Worm (Caenorhabditis elegans) whole organism, L4 larva: ENCODE measurements around the gene C16C10.8.

Experiments used
- F10B5.3 ChIP-seq: sonication (generic microtip); optimal IDR thresholded peaks from 2 replicates; lab custom pipeline; 2016; ENCODE audit warnings: mild to moderate bottlenecking, missing genetic modification characterization, missing compliant biosample characterization
- Y105C5A.15 ChIP-seq: fragments of 200-800 bp; sonication (Bioruptor generic); IDR thresholded peaks from 2 replicates; pipeline ENCODE4 v1.3.6; 2022; ENCODE audit warnings: missing genetic modification characterization, missing compliant biosample characterization
- Y5F2A.4 ChIP-seq: fragments of 200-800 bp; sonication (Bioruptor generic); optimal IDR thresholded peaks from 2 replicates; lab custom pipeline; 2018; ENCODE audit warnings: mild to moderate bottlenecking, missing genetic modification characterization, missing compliant biosample characterization
- ZK337.2 ChIP-seq: fragments of 200-800 bp; sonication (Bioruptor generic); IDR thresholded peaks from 2 replicates; pipeline ENCODE4 v1.3.6; 2022; ENCODE audit warnings: missing genetic modification reagents, missing genetic modification characterization, missing compliant biosample characterization
- aha-1 ChIP-seq: fragments of 150-350 bp; peaks from one replicate; lab custom pipeline; 2014; ENCODE audit warnings: missing biosample characterization, missing genetic modification characterization
- ceh-82 ChIP-seq: sonication (generic microtip); optimal IDR thresholded peaks from 2 replicates; lab custom pipeline; 2017; ENCODE audit warnings: missing biosample characterization, missing genetic modification characterization
- ces-1 ChIP-seq: fragments of 150-350 bp; sonication (generic microtip); optimal IDR thresholded peaks from 4 replicates; lab custom pipeline; 2014; ENCODE audit warnings: missing biosample characterization, missing genetic modification reagents, missing genetic modification characterization
- daf-12 ChIP-seq: fragments of 150-350 bp; optimal IDR thresholded peaks from 2 replicates; lab custom pipeline; 2014; ENCODE audit warnings: missing biosample characterization, missing genetic modification reagents, missing genetic modification characterization
- daf-16 ChIP-seq, 3 experiments: sonication (generic microtip); optimal IDR thresholded peaks; 2 replicates each; lab custom pipeline; 2016 to 2017; ENCODE audit warnings: missing genetic modification characterization in 3 of 3, missing genetic modification reagents in 3 of 3, mild to moderate bottlenecking in 2 of 3, missing compliant biosample characterization in 2 of 3, missing biosample characterization in 1 of 3, moderate library complexity in 1 of 3
- dpl-1 ChIP-seq: fragments of 150-350 bp; optimal IDR thresholded peaks from 2 replicates; lab custom pipeline; 2014; ENCODE audit warnings: missing biosample characterization, missing genetic modification reagents, missing genetic modification characterization
- duxl-1 ChIP-seq: sonication (generic microtip); optimal IDR thresholded peaks from 2 replicates; lab custom pipeline; 2016; ENCODE audit warnings: mild to moderate bottlenecking, missing genetic modification characterization, moderate library complexity, missing compliant biosample characterization; ENCODE audit not compliant: poor library complexity
- hlh-11 ChIP-seq: fragments of 200-800 bp; sonication (Bioruptor generic); optimal IDR thresholded peaks from 2 replicates; lab custom pipeline; 2018; ENCODE audit warnings: mild to moderate bottlenecking, missing genetic modification characterization, missing compliant biosample characterization
- hlh-30 ChIP-seq: sonication (generic microtip); optimal IDR thresholded peaks from 2 replicates; lab custom pipeline; 2017; ENCODE audit warnings: antibody characterized with exemption, mild to moderate bottlenecking, missing genetic modification characterization, missing compliant biosample characterization; ENCODE audit not compliant: insufficient read depth
- hmg-1.1 ChIP-seq: fragments of 200-800 bp; sonication (Bioruptor generic); IDR thresholded peaks from 2 replicates; pipeline ENCODE4 v1.3.6; 2022; ENCODE audit warnings: missing genetic modification reagents, missing genetic modification characterization, missing compliant biosample characterization
- jun-1 ChIP-seq: fragments of 150-350 bp; optimal IDR thresholded peaks from 2 replicates; lab custom pipeline; 2014; ENCODE audit warnings: missing biosample characterization, missing genetic modification reagents, missing genetic modification characterization
- lin-38 ChIP-seq: fragments of 200-800 bp; sonication (Bioruptor generic); IDR thresholded peaks from 2 replicates; pipeline ENCODE4 v1.3.6; 2022; ENCODE audit warnings: missing genetic modification reagents, missing genetic modification characterization, missing compliant biosample characterization
- mes-2 ChIP-seq: sonication (generic microtip); optimal IDR thresholded peaks from 2 replicates; lab custom pipeline; 2016; ENCODE audit warnings: missing genotype, mild to moderate bottlenecking, missing genetic modification characterization, missing compliant biosample characterization; ENCODE audit not compliant: poor library complexity, severe bottlenecking
- mxl-3 ChIP-seq: fragments of 200-800 bp; sonication (Bioruptor generic); optimal IDR thresholded peaks from 2 replicates; lab custom pipeline; 2018; ENCODE audit warnings: mild to moderate bottlenecking, missing genetic modification characterization, missing compliant biosample characterization
- nhr-11 ChIP-seq: fragments of 150-350 bp; optimal IDR thresholded peaks from 2 replicates; lab custom pipeline; 2014; ENCODE audit warnings: missing biosample characterization, missing genetic modification characterization
- nhr-237 ChIP-seq: sonication (generic microtip); optimal IDR thresholded peaks from 2 replicates; lab custom pipeline; 2017; ENCODE audit warnings: missing biosample characterization, missing genetic modification characterization
- nhr-6 ChIP-seq: fragments of 150-350 bp; optimal IDR thresholded peaks from 2 replicates; lab custom pipeline; 2014; ENCODE audit warnings: missing biosample characterization, missing genetic modification characterization
- php-3 ChIP-seq: fragments of 200-800 bp; sonication (Bioruptor generic); IDR thresholded peaks from 2 replicates; pipeline ENCODE4 v1.3.6; 2022; ENCODE audit warnings: missing genetic modification reagents, missing genetic modification characterization, missing compliant biosample characterization
- skn-1 ChIP-seq: fragments of 150-350 bp; optimal IDR thresholded peaks from 2 replicates; lab custom pipeline; 2014; ENCODE audit warnings: missing biosample characterization, missing genetic modification characterization
- spr-1 ChIP-seq: sonication (generic microtip); optimal IDR thresholded peaks from 2 replicates; lab custom pipeline; 2016; ENCODE audit warnings: mild to moderate bottlenecking, missing genetic modification characterization, missing compliant biosample characterization
- spr-3 ChIP-seq: fragments of 200-800 bp; sonication (Bioruptor generic); optimal IDR thresholded peaks from 2 replicates; lab custom pipeline; 2018; ENCODE audit warnings: mild to moderate bottlenecking, missing genetic modification characterization, missing compliant biosample characterization
- unc-39 ChIP-seq: sonication (generic microtip); optimal IDR thresholded peaks from 2 replicates; lab custom pipeline; 2017; ENCODE audit warnings: missing biosample characterization, missing genetic modification characterization
- unc-62 ChIP-seq, 3 experiments: fragments of 150-350 bp in 1 of 3; sonication (generic microtip); optimal IDR thresholded peaks in 2 of 3; peaks in 1 of 3; 1 replicate in 1 of 3; 2 replicates in 2 of 3; lab custom pipeline; 2014 to 2017; ENCODE audit warnings: missing biosample characterization in 3 of 3, missing genetic modification characterization in 3 of 3, missing genetic modification reagents in 3 of 3, missing genotype in 1 of 3
- zag-1 ChIP-seq: fragments of 150-350 bp; optimal IDR thresholded peaks from 2 replicates; lab custom pipeline; 2014; ENCODE audit warnings: missing biosample characterization, missing genetic modification characterization
- zfp-2 ChIP-seq: sonication (generic microtip); optimal IDR thresholded peaks from 2 replicates; lab custom pipeline; 2016; ENCODE audit warnings: mild to moderate bottlenecking, missing genetic modification characterization, missing compliant biosample characterization
- zip-11 ChIP-seq: fragments of 200-800 bp; sonication (Bioruptor generic); IDR thresholded peaks from 2 replicates; pipeline ENCODE4 v1.3.6; 2022; ENCODE audit warnings: missing genetic modification characterization, missing compliant biosample characterization

C16C10.8 gene

DNA sequence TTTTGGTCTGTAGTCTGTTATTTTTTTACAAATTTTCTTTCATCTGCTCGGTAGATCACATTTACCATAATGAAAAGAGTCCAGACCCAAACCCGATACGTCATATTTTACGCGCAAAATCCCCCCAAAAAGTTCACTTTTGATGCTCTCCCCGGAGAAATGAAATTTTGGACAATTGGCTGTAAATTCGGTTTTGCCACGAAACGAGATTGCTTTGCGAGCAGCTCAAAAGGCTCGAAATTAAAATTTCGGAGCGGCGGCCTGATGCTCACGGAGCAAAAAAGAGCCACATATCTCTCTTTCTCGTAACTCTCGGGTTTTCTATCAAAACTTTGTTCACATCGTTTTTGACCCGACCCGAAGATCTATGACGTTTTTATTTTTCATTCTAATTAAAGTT, 40.7 kb downstream of the C16C10.8 start:
- no peak for TF ChIP-seq spr-3
- TF ChIP-seq zag-1 = no peak
- TF ChIP-seq zfp-2 = no peak
- TF ChIP-seq nhr-237 (tag; lab: Kevin White, UChicago) = no peak
- no peak for TF ChIP-seq mxl-3 (GFP tag; lab: Kevin White, UChicago)
- TF ChIP-seq dpl-1 (GFP tag; lab: Kevin White, UChicago) = no peak
- TF ChIP-seq lin-38 = no peak
- no peak for TF ChIP-seq hlh-30 (tag; lab: Kevin White, UChicago)
- TF ChIP-seq nhr-6 (tag; lab: Kevin White, UChicago) = no peak
- no peak for TF ChIP-seq ZK337.2 (GFP tag; lab: Robert Waterston, UW)
- TF ChIP-seq unc-39 (tag; lab: Kevin White, UChicago) = no peak
- no peak for TF ChIP-seq Y5F2A.4
- TF ChIP-seq hmg-1.1 (GFP tag; lab: Robert Waterston, UW) = no peak

- TF ChIP-seq aha-1 (peak; percentile 66), spr-1 (tag; lab: Kevin White, UChicago) (no peak)
These were observed 43.6 kb downstream of the C16C10.8 start for ce11 chrIII:4120386-4120785.

- TF ChIP-seq aha-1 = peak; percentile 74
- TF ChIP-seq ces-1 = peak; percentile 54
- no peak for TF ChIP-seq jun-1 (tag; lab: Kevin White, UChicago)
These were observed 44.2 kb downstream of the C16C10.8 start for ce11 chrIII:4119736-4120135.

ce11 chrIII:4115085-4115484, 48.9 kb downstream of the C16C10.8 start, which contains the start of gene unc-103:
TSS of gene unc-103 (plus strand) at chrIII:4115385.
- TF ChIP-seq zip-11 (GFP tag; lab: Robert Waterston, UW) (no peak), Y105C5A.15 (GFP tag; lab: Robert Waterston, UW) (no peak), ces-1 (no peak), mes-2 (no peak), duxl-1 (no peak), F10B5.3 (tag; lab: Kevin White, UChicago) (no peak), nhr-237 (tag; lab: Kevin White, UChicago) (no peak)

- TF ChIP-seq php-3 (GFP tag; lab: Robert Waterston, UW) (no peak), unc-39 (tag; lab: Kevin White, UChicago) (no peak), nhr-11 (tag; lab: Kevin White, UChicago) (peak; percentile 26), unc-62 (GFP tag; optimal IDR thresholded peaks at IDR 0.05 in 1 of 2; lab: Kevin White, UChicago) (peak in 1 of 2 experiments; percentile 70), unc-62 (tag; optimal IDR thresholded peaks at IDR 0.05; lab: Kevin White, UChicago) (no peak), skn-1 (tag; lab: Kevin White, UChicago) (no peak), daf-12 (tag; lab: Kevin White, UChicago) (no peak), hlh-11 (peak; percentile 12), ces-1 (no peak), ceh-82 (tag; lab: Kevin White, UChicago) (no peak), hmg-1.1 (GFP tag; lab: Robert Waterston, UW) (0 out of 2 replicates have a peak, but pooled peaks have one; percentile 9), daf-16 (GFP tag; optimal IDR thresholded peaks at IDR 0.05; lab: Kevin White, UChicago) (peak in 1 of 2 experiments; percentile 26), daf-16 (tag; optimal IDR thresholded peaks at IDR 0.05; lab: Kevin White, UChicago) (no peak)
- TF ChIP-seq, all 104 proteins: peak for 5
These were observed 50.4 kb downstream of the C16C10.8 start for ce11 chrIII:4113594-4113993.
